Fruit fly (Drosophila melanogaster): ENCODE data around the gene vib.

Gene vib

dm6 chr3R:19225446-19225955, 950 bp downstream of the vib start:
- TF ChIP-seq Mnt (GFP tag; optimal IDR thresholded peaks at IDR 0.05) (no peak), CG33017 (tag; optimal IDR thresholded peaks at IDR 0.05) (no peak), Hr96 (GFP tag; optimal IDR thresholded peaks at IDR 0.05) (no peak), CG12768 (GFP tag; optimal IDR thresholded peaks at IDR 0.05) (peak; percentile 18), Clk (GFP tag; optimal IDR thresholded peaks at IDR 0.05) (no peak), cnc (optimal IDR thresholded peaks at IDR 0.05) (no peak), CG7101 (tag; optimal IDR thresholded peaks at IDR 0.05) (no peak), CG7045 (GFP tag; optimal IDR thresholded peaks at IDR 0.05) (no peak), toe (GFP tag; optimal IDR thresholded peaks at IDR 0.05) (no peak), CG1620 (GFP tag; optimal IDR thresholded peaks at IDR 0.05) (no peak), CG11617 (GFP tag; optimal IDR thresholded peaks at IDR 0.05) (no peak), kay (GFP tag; ENCODE audit: borderline replicate concordance) (peak; percentile 29), ovo (GFP tag; optimal IDR thresholded peaks at IDR 0.05) (no peak), CG14711 (tag; optimal IDR thresholded peaks at IDR 0.05) (no peak), Crg-1 (GFP tag; optimal IDR thresholded peaks at IDR 0.05) (no peak), pad (GFP tag; optimal IDR thresholded peaks at IDR 0.05) (no peak), cic (GFP tag; optimal IDR thresholded peaks at IDR 0.05) (peak; percentile 52), bab1 (GFP tag; optimal IDR thresholded peaks at IDR 0.05) (no peak)

- TF ChIP-seq CG7045 (GFP tag; optimal IDR thresholded peaks at IDR 0.05) = no peak
- no peak for TF ChIP-seq cnc (optimal IDR thresholded peaks at IDR 0.05)
- no peak for TF ChIP-seq CG11617 (GFP tag; optimal IDR thresholded peaks at IDR 0.05)
- no peak for TF ChIP-seq CG7101 (tag; optimal IDR thresholded peaks at IDR 0.05)
- no peak for TF ChIP-seq CG14711 (tag; optimal IDR thresholded peaks at IDR 0.05)
- peak; percentile 22 for TF ChIP-seq cic (GFP tag; optimal IDR thresholded peaks at IDR 0.05)
- TF ChIP-seq pad (GFP tag; optimal IDR thresholded peaks at IDR 0.05) = peak; percentile 5
- TF ChIP-seq Mnt (GFP tag; optimal IDR thresholded peaks at IDR 0.05) = peak; percentile 35
Observed at dm6 chr3R:19223369-19223768, 3.1 kb downstream of the vib start.

dm6 chr3R:19221350-19221749, 5.1 kb downstream of the vib start:
- TF ChIP-seq Mnt (GFP tag; optimal IDR thresholded peaks at IDR 0.05) (no peak), CG12768 (GFP tag; optimal IDR thresholded peaks at IDR 0.05) (no peak), ovo (GFP tag; optimal IDR thresholded peaks at IDR 0.05) (no peak), cic (GFP tag; optimal IDR thresholded peaks at IDR 0.05) (no peak), kay (GFP tag; ENCODE audit: borderline replicate concordance) (no peak), CG7101 (tag; optimal IDR thresholded peaks at IDR 0.05) (no peak), CG1620 (GFP tag; optimal IDR thresholded peaks at IDR 0.05) (no peak), CG7045 (GFP tag; optimal IDR thresholded peaks at IDR 0.05) (no peak), CG14711 (tag; optimal IDR thresholded peaks at IDR 0.05) (no peak), bab1 (GFP tag; optimal IDR thresholded peaks at IDR 0.05) (no peak), tj (GFP tag; optimal IDR thresholded peaks at IDR 0.05) (no peak), CG5204 (GFP tag; optimal IDR thresholded peaks at IDR 0.05) (no peak), pad (GFP tag; optimal IDR thresholded peaks at IDR 0.05) (no peak), Clk (GFP tag; optimal IDR thresholded peaks at IDR 0.05) (no peak), cnc (optimal IDR thresholded peaks at IDR 0.05) (no peak), Hr96 (GFP tag; optimal IDR thresholded peaks at IDR 0.05) (no peak), CG11617 (GFP tag; optimal IDR thresholded peaks at IDR 0.05) (no peak), Crg-1 (GFP tag; optimal IDR thresholded peaks at IDR 0.05) (no peak), toe (GFP tag; optimal IDR thresholded peaks at IDR 0.05) (no peak), CG33017 (tag; optimal IDR thresholded peaks at IDR 0.05) (no peak)

- peak; percentile 64 for TF ChIP-seq CG33017 (tag; optimal IDR thresholded peaks at IDR 0.05)
- TF ChIP-seq pad (GFP tag; optimal IDR thresholded peaks at IDR 0.05) = peak; percentile 29
- peak; percentile 23 for TF ChIP-seq CG12768 (GFP tag; optimal IDR thresholded peaks at IDR 0.05)
- peak; percentile 72 for TF ChIP-seq CG14711 (tag; optimal IDR thresholded peaks at IDR 0.05)
- peak; percentile 35 for TF ChIP-seq bab1 (GFP tag; optimal IDR thresholded peaks at IDR 0.05)
- peak; percentile 33 for TF ChIP-seq CG11617 (GFP tag; optimal IDR thresholded peaks at IDR 0.05)
- peak; percentile 72 for TF ChIP-seq CG7101 (tag; optimal IDR thresholded peaks at IDR 0.05)
- TF ChIP-seq kay (GFP tag; ENCODE audit: borderline replicate concordance) = peak; percentile 74
- no peak for TF ChIP-seq Crg-1 (GFP tag; optimal IDR thresholded peaks at IDR 0.05)
- no peak for TF ChIP-seq CG1620 (GFP tag; optimal IDR thresholded peaks at IDR 0.05)
- TF ChIP-seq CG5204 (GFP tag; optimal IDR thresholded peaks at IDR 0.05) = no peak
- TF ChIP-seq cic (GFP tag; optimal IDR thresholded peaks at IDR 0.05) = peak; percentile 82
- TF ChIP-seq Hr96 (GFP tag; optimal IDR thresholded peaks at IDR 0.05) = peak; percentile 26
- TF ChIP-seq Clk (GFP tag; optimal IDR thresholded peaks at IDR 0.05) = no peak
- no peak for TF ChIP-seq cnc (optimal IDR thresholded peaks at IDR 0.05)
- TF ChIP-seq tj (GFP tag; optimal IDR thresholded peaks at IDR 0.05) = peak; percentile 97
- TF ChIP-seq toe (GFP tag; optimal IDR thresholded peaks at IDR 0.05) = peak; percentile 11
- peak; percentile 19 for TF ChIP-seq Mnt (GFP tag; optimal IDR thresholded peaks at IDR 0.05)
- no peak for TF ChIP-seq ovo (GFP tag; optimal IDR thresholded peaks at IDR 0.05)
- no peak for TF ChIP-seq CG7045 (GFP tag; optimal IDR thresholded peaks at IDR 0.05)
Observed at dm6 chr3R:19212545-19213176, 13.8 kb downstream of the vib start.

dm6 chr3R:19211778-19212177, 14.7 kb downstream of the vib start, which contains the start of gene cry:
Gene cry (plus strand): TSS chr3R:19212154.
- peak; percentile 96 for TF ChIP-seq CG5204 (GFP tag; optimal IDR thresholded peaks at IDR 0.05)
- peak; percentile 98 for TF ChIP-seq Clk (GFP tag; optimal IDR thresholded peaks at IDR 0.05)
- peak; percentile 95 for TF ChIP-seq bab1 (GFP tag; optimal IDR thresholded peaks at IDR 0.05)
- TF ChIP-seq Mnt (GFP tag; optimal IDR thresholded peaks at IDR 0.05) = peak; percentile 86
- TF ChIP-seq toe (GFP tag; optimal IDR thresholded peaks at IDR 0.05) = peak; percentile 95
- peak; percentile 96 for TF ChIP-seq cic (GFP tag; optimal IDR thresholded peaks at IDR 0.05)
- TF ChIP-seq kay (GFP tag; ENCODE audit: borderline replicate concordance) = peak; percentile 93
- TF ChIP-seq cnc (optimal IDR thresholded peaks at IDR 0.05) = no peak
- TF ChIP-seq CG1620 (GFP tag; optimal IDR thresholded peaks at IDR 0.05) = peak; percentile 93
- peak; percentile 89 for TF ChIP-seq ovo (GFP tag; optimal IDR thresholded peaks at IDR 0.05)
- peak; percentile 95 for TF ChIP-seq CG14711 (tag; optimal IDR thresholded peaks at IDR 0.05)
- peak; percentile 99 for TF ChIP-seq CG7045 (GFP tag; optimal IDR thresholded peaks at IDR 0.05)
- TF ChIP-seq Hr96 (GFP tag; optimal IDR thresholded peaks at IDR 0.05) = peak; percentile 92
- peak; percentile 97 for TF ChIP-seq tj (GFP tag; optimal IDR thresholded peaks at IDR 0.05)
- TF ChIP-seq Crg-1 (GFP tag; optimal IDR thresholded peaks at IDR 0.05) = peak; percentile 89
- TF ChIP-seq CG33017 (tag; optimal IDR thresholded peaks at IDR 0.05) = peak; percentile 96
- TF ChIP-seq CG11617 (GFP tag; optimal IDR thresholded peaks at IDR 0.05) = peak; percentile 99
- TF ChIP-seq CG7101 (tag; optimal IDR thresholded peaks at IDR 0.05) = peak; percentile 97
- TF ChIP-seq CG12768 (GFP tag; optimal IDR thresholded peaks at IDR 0.05) = peak; percentile 99
- peak; percentile 96 for TF ChIP-seq pad (GFP tag; optimal IDR thresholded peaks at IDR 0.05)
